Worm (Caenorhabditis elegans): ENCODE measurements around the gene fbxc-31.

DNA sequence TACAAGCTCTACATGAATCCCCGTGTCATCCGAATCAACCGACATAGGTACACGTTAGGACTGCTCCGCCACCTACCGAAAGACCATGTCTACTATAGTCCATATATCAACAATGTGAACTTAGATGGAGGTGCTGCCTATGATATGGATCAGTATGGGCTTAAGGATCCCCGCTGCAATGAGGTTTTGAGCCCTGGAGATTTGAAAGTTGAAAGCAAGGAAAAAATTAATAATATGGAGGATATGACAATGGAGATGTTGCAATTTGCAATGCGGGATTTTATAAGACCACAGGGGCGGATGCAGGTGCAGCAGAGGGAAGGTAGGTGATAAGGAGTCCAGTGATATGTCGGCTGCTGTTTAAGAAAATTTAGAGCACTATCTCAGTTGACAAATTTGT is 42.5 kb upstream of the fbxc-31 start:
- no peak for TF ChIP-seq C38D4.7 (GFP tag; optimal IDR thresholded peaks at IDR 0.05)
- no peak for TF ChIP-seq gmeb-2 (tag; optimal IDR thresholded peaks at IDR 0.05)

Data from whole organism, late embryonic.